Fruit fly (Drosophila melanogaster): ENCODE results near the gene Cpr64Ac.

The Cpr64Ac gene

DNA sequence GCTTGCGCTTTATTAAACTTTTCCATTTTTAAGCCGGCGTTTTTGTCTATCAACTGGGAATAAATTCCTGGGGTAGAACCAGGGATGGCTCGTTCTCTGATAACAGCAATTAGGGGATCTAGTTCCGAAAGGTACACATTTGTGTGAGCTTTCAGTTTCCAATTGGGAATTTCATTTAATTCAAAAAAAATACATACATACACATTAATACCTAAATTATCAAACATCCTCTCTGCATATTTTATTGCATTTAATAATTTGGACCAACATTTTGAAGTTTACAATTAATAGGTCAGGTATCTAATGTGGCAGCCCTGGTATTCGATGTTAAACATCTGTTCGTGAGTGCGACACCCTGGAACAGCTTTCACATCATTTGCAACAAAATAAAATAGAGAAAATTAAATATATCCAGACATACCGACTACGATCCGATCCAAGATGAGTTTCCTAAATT is 46.4 kb upstream of the Cpr64Ac start, which contains the start of the genes CG15011 and CG1309 (continued):
- TF ChIP-seq CG7839 (tag; optimal IDR thresholded peaks at IDR 0.05): peak; percentile 85
- TF ChIP-seq Abd-B (GFP tag; optimal IDR thresholded peaks at IDR 0.05): peak; percentile 89
- no peak for TF ChIP-seq CG15011 (GFP tag; optimal IDR thresholded peaks at IDR 0.05)
- peak; percentile 80 for TF ChIP-seq CG10654 (GFP tag; optimal IDR thresholded peaks at IDR 0.05)
- TF ChIP-seq fu2 (GFP tag; optimal IDR thresholded peaks at IDR 0.05): peak; percentile 81
- TF ChIP-seq TFAM (GFP tag; optimal IDR thresholded peaks at IDR 0.05): peak; percentile 17
- TF ChIP-seq jumu (GFP tag; optimal IDR thresholded peaks at IDR 0.05): peak; percentile 81
- peak; percentile 75; the same call in 2 of the 3 replicates for TF ChIP-seq CG11456 (GFP tag; IDR thresholded peaks at IDR 0.05)
- TF ChIP-seq HLH54F (GFP tag; optimal IDR thresholded peaks at IDR 0.05): peak; percentile 90
- peak; percentile 12 for TF ChIP-seq Dp (GFP tag; optimal IDR thresholded peaks at IDR 0.05)
- TF ChIP-seq Hmx (GFP tag; optimal IDR thresholded peaks at IDR 0.05): peak; percentile 72
- peak in 1 of 2 experiments; percentile 53 for TF ChIP-seq Eip74EF (GFP tag; optimal IDR thresholded peaks at IDR 0.05)
- TF ChIP-seq CG1233 (GFP tag; optimal IDR thresholded peaks at IDR 0.05): peak; percentile 71
- no peak for TF ChIP-seq sr (GFP tag; IDR thresholded peaks at IDR 0.05)
- peak; percentile 92 for TF ChIP-seq CoRest (tag; optimal IDR thresholded peaks at IDR 0.05)
- TF ChIP-seq az2 (GFP tag; optimal IDR thresholded peaks at IDR 0.05): peak; percentile 81
- peak; percentile 72 for TF ChIP-seq trh (GFP tag; optimal IDR thresholded peaks at IDR 0.05)
- peak; percentile 70; the same call in 1 of the 2 replicates for TF ChIP-seq Atf6 (GFP tag; IDR thresholded peaks at IDR 0.05)
- peak; percentile 87 for TF ChIP-seq CG9932 (GFP tag; IDR thresholded peaks at IDR 0.05)
- TF ChIP-seq CG15073 (GFP tag; optimal IDR thresholded peaks at IDR 0.05): peak; percentile 26
- peak; percentile 82; the same call in 1 of the 2 replicates for TF ChIP-seq Rfx (GFP tag; IDR thresholded peaks at IDR 0.05)
- no peak for TF ChIP-seq MTF-1 (GFP tag; optimal IDR thresholded peaks at IDR 0.05; ENCODE audit: borderline replicate concordance)
- peak; percentile 79 for TF ChIP-seq NK7.1 (GFP tag; optimal IDR thresholded peaks at IDR 0.05)
- TF ChIP-seq YL-1 (GFP tag; optimal IDR thresholded peaks at IDR 0.05): peak; percentile 90
- peak; percentile 67 for TF ChIP-seq pnt (GFP tag; optimal IDR thresholded peaks at IDR 0.05)
- TF ChIP-seq CG31388 (GFP tag; optimal IDR thresholded peaks at IDR 0.05): peak; percentile 51
- peak; percentile 28 for TF ChIP-seq CG4707 (GFP tag; optimal IDR thresholded peaks at IDR 0.05)
- TF ChIP-seq ewg (GFP tag; optimal IDR thresholded peaks at IDR 0.05): peak; percentile 42
- 0 out of 2 replicates have a peak, but pooled peaks have one; percentile 34 for TF ChIP-seq Oaz (GFP tag; IDR thresholded peaks at IDR 0.05)
- peak; percentile 87 for TF ChIP-seq lab (GFP tag; optimal IDR thresholded peaks at IDR 0.05)
- TF ChIP-seq CG18476 (GFP tag; optimal IDR thresholded peaks at IDR 0.05): peak; percentile 70
- peak; percentile 60 for TF ChIP-seq CG12942 (GFP tag; optimal IDR thresholded peaks at IDR 0.05)
- TF ChIP-seq CG7271 (tag; optimal IDR thresholded peaks at IDR 0.05): no peak
- peak; percentile 90 for TF ChIP-seq CG17829 (tag; optimal IDR thresholded peaks at IDR 0.05)
- TF ChIP-seq maf-S (GFP tag; optimal IDR thresholded peaks at IDR 0.05): peak; percentile 87
- TF ChIP-seq HLHmδ (GFP tag; optimal IDR thresholded peaks at IDR 0.05): no peak
- TF ChIP-seq pros (GFP tag; optimal IDR thresholded peaks at IDR 0.05): no peak
- TF ChIP-seq E2f2 (GFP tag; IDR thresholded peaks at IDR 0.05): peak; percentile 43; the same call in 1 of the 2 replicates
- peak; percentile 77 for TF ChIP-seq Meics (GFP tag; optimal IDR thresholded peaks at IDR 0.05)
- TF ChIP-seq CG10147 (GFP tag; optimal IDR thresholded peaks at IDR 0.05): peak; percentile 81
- TF ChIP-seq CG5953 (GFP tag; IDR thresholded peaks at IDR 0.05): no peak
- TF ChIP-seq CG6689 (GFP tag; IDR thresholded peaks at IDR 0.05): peak; percentile 70
- TF ChIP-seq Drgx (GFP tag; IDR thresholded peaks at IDR 0.05): peak; percentile 75
- TF ChIP-seq Trl (optimal IDR thresholded peaks at IDR 0.05): no peak
- peak; percentile 82 for TF ChIP-seq Trl (GFP tag; optimal IDR thresholded peaks at IDR 0.05)
- TF ChIP-seq CG11398 (GFP tag; optimal IDR thresholded peaks at IDR 0.05): peak; percentile 65
- no peak for TF ChIP-seq ap (GFP tag; IDR thresholded peaks at IDR 0.05)
- no peak for TF ChIP-seq hbn (GFP tag; IDR thresholded peaks at IDR 0.05; ENCODE audit: partially characterized antibody)
- TF ChIP-seq CG3847 (GFP tag; IDR thresholded peaks at IDR 0.05): peak; percentile 77
- TF ChIP-seq CG11695 (GFP tag; IDR thresholded peaks at IDR 0.05): peak; percentile 73
- peak; percentile 71 for TF ChIP-seq disco-r (GFP tag; optimal IDR thresholded peaks at IDR 0.05)

All from whole organism, embryonic.